Worm (Caenorhabditis elegans) whole organism, L4/young adult: Measurements from ENCODE around the gene nhr-264.
A peak's percentile ranks its signal among the peaks of the same experiment; 100 is the strongest.
"Not testable (repeated sequence)": the region's sequence is repeated elsewhere in the genome, so short reads cannot be mapped to it uniquely, and the experiment has no call there.

ENCODE experiments used
- W03F9.2 ChIP-seq: fragments of 150-350 bp; optimal IDR thresholded peaks from 2 replicates; lab custom pipeline; 2014; ENCODE audit warnings: missing biosample characterization, missing genetic modification characterization
- dao-5 ChIP-seq: sonication (generic microtip); optimal IDR thresholded peaks from 2 replicates; lab custom pipeline; 2016; ENCODE audit warnings: missing genotype, missing genetic modification characterization, moderate library complexity, missing compliant biosample characterization
- him-1 ChIP-seq: sonication (generic microtip); optimal IDR thresholded peaks from 2 replicates; lab custom pipeline; 2016; ENCODE audit warnings: missing genotype, missing genetic modification reagents, missing genetic modification characterization, missing compliant biosample characterization

nhr-264 gene

DNA sequence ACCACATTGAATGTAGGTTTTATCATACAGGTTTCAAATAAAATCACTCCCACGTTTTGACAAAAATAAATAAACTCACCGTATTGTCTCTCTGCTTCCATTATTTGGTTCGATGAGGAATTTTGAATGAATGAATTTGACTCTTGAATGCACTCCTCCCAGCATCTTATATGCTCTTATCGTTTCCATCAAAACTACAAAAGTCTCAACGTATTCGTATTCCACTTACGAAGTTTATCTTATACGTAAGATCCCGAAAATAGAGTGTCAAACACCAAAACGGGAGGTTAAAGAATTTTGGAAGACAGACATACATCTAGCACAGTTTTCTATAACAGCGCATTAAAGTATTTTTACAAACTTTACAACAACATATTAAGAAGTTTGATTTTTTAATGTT, at the start of gene nhr-264:
nhr-264 (minus strand) TSS at position 101 of the 400 bp plus-strand sequence.
- not testable (repeated sequence) for TF ChIP-seq W03F9.2 (tag; lab: Kevin White, UChicago); dao-5 (tag; lab: Kevin White, UChicago); him-1

- peak; percentile 1 for TF ChIP-seq W03F9.2 (tag; lab: Kevin White, UChicago)
- TF ChIP-seq him-1: no peak
Observed at ce11 chrIV:9343102-9343599, 49.4 kb upstream of the nhr-264 start, which contains the start of gene pigc-1. TSS of gene pigc-1 (minus strand) at chrIV:9343152.

- peak; percentile 22 for TF ChIP-seq W03F9.2 (tag; lab: Kevin White, UChicago)
- TF ChIP-seq dao-5 (tag; lab: Kevin White, UChicago): no peak
Observed at ce11 chrIV:9341591-9341990, 47.9 kb upstream of the nhr-264 start, which contains the start of gene vps-26. TSS of gene vps-26 (minus strand) at chrIV:9341790.

DNA sequence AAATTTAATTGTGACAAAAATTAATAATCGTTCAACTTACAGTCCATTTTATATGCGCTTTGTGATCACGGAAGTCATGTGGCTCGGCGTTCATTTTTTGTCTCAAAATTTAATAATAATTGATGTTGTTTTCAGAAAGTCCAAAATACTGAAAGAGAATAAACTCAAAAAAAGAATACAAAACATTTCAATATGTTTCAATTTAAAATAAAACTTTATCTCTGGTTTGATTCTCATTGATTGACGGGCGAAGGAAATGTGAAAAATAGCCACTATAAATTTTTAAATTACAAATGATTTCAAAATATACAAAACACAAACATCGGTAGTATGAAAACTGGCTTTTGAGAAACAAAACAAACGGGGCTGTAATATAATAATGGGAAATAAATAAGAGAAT, 45.5 kb upstream of the nhr-264 start, which contains the start of gene T20D3.6:
T20D3.6 (minus strand) TSS at position 101 of the 400 bp plus-strand sequence.
- TF ChIP-seq dao-5 (tag; lab: Kevin White, UChicago): no peak
- no peak for TF ChIP-seq W03F9.2 (tag; lab: Kevin White, UChicago)
- no peak for TF ChIP-seq him-1

DNA sequence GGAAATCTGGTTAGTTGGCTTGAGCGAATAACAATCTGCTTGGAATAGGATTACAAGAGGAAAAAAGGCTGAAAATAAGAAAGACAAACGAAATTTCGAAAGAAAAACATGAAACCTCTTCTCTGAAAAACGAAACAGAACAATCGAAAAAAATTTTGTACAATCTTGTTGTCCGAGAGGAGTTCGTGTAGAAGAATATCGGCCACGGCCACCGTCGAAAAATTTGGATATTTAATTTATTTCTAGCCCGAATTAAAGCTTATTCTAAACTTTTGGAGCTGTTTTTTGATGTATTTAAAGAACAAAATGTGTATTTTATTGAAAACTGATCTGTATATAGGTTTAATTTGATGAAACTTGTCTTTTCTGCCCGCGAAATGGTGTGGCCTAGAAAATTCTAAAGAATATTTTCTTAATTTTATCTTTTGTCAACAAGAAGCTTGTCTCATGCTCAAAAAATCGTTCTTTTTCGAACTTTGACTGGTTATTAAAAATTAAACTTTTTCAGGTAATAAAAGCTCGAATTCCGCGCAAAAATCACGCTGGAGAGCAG, 42.9 kb upstream of the nhr-264 start, which contains the start of gene T20D3.5:
T20D3.5 (plus strand) TSS at position 503 of the 553 bp plus-strand sequence.
- TF ChIP-seq him-1 (no peak), dao-5 (tag; lab: Kevin White, UChicago) (no peak), W03F9.2 (tag; lab: Kevin White, UChicago) (no peak)

ce11 chrIV:9335552-9336251, 42.0 kb upstream of the nhr-264 start, which contains the start of the genes coa-4 and T20D3.14:
TSS of gene coa-4 (minus strand) at chrIV:9335602.
TSS of gene T20D3.14 (minus strand) at chrIV:9335909.
- TF ChIP-seq dao-5 (tag; lab: Kevin White, UChicago): no peak
- TF ChIP-seq him-1: no peak
- TF ChIP-seq W03F9.2 (tag; lab: Kevin White, UChicago): no peak

DNA sequence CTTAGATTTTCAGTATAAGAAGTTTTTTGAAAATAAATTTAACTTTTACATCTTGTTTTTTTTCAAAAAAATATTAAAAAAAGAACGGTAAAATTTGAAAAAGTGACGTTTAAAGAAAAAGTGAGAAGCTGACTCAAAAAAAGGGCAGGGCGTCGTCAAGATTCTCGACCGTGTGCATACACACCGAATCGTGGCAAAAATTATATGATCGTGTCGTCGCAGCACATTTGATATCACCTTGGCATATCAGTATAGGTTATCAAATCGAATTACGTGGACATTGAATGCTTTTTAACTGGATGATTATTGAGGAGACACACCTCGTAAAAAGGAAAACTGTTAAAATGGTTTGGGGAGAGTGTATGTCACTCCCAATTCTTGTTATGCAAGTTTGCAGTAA, 39.3 kb upstream of the nhr-264 start:
- TF ChIP-seq him-1 (no peak), W03F9.2 (tag; lab: Kevin White, UChicago) (no peak), dao-5 (tag; lab: Kevin White, UChicago) (no peak)

DNA sequence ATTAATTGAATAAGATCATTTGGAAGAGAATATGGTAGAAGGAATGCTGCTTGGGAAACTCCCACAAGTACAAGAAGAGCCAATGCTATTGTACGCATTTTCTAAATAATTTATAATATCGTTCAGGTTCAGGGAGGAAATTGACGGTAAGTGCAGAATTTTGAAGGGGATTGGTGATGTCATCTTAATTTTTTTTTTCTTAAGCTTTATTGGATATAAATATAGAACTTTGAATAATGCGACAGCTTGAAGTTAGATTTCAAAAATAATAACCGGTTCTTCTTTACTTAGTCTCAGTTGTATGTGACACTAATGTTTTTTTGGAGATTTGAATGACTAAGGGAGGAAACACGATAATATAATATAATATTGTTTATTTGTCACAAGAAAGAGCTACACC, 37.0 kb upstream of the nhr-264 start, which contains the start of gene nspg-7.1:
nspg-7.1 (minus strand) TSS at position 101 of the 400 bp plus-strand sequence.
- TF ChIP-seq W03F9.2 (tag; lab: Kevin White, UChicago) (no peak), dao-5 (tag; lab: Kevin White, UChicago) (no peak), him-1 (no peak)

DNA sequence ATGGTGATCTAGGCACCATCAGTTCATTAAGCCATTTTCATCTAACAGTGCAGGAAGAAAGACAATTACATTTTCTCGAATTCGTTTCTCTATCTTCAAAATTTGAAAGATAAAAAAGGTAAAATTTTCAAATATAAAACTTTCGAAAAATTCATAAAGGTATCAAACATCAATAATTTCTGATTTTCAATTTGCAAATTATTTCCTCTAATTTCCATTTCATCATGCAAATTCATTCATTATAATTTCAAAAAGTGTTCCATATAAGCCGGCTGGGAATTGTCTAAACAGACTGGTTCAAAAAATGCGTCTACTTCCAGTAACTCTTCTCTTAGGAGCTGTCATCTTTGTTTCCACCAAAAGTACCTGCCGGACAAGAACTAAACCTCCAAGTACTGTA, 34.0 kb upstream of the nhr-264 start, which contains the start of gene clec-183:
clec-183 (plus strand) TSS at position 301 of the 400 bp plus-strand sequence.
- TF ChIP-seq him-1 (no peak), W03F9.2 (tag; lab: Kevin White, UChicago) (no peak)

DNA sequence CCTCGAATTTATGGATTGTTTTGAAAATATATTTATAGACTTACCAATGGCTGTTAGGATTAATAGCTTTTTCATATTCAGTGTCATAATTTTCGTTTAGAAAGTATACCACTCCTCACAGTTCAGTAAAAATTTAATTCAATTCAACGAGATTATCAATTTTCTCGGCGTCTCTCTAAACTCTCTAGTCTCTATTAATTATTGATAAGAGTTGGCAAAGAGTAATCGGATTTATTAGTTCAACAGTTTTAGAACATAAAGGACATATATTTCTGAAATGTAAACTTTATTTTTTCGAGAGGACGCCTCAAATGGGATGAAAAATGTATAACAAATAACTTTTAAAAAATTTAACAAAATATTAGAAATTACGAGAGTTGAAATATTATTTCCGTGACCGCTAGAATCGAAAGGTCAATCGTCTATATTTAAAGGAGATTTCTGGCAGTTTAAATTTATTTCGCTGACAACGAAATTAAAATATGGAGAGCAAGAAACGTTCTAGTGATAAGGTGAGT, 30.3 kb upstream of the nhr-264 start, which contains the start of the genes nspg-11 and F49C12.15:
nspg-11 (minus strand) TSS at position 101 of the 518 bp plus-strand sequence.
F49C12.15 (plus strand) TSS at position 468 of the 518 bp plus-strand sequence.
- TF ChIP-seq him-1 (no peak), dao-5 (tag; lab: Kevin White, UChicago) (no peak)

DNA sequence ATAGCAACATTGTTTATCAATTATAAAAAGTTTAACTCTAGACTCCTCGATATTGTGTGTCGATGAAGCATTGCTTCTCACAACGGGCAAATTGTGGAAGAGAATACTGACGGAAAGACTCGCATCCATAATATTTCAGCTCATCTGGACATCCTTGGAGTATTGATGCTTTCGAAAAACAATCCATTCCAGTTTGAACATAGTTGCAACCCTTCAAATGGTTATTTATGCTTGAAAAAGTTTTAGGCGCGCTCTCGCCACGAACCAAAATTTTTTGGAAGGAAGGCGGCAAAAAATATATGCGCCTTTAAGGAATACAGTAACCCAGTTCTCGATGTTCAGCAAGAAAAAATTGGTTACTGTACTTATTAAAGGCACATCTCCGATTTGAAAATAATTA, 28.8 kb upstream of the nhr-264 start:
- TF ChIP-seq him-1: no peak
- no peak for TF ChIP-seq dao-5 (tag; lab: Kevin White, UChicago)
- no peak for TF ChIP-seq W03F9.2 (tag; lab: Kevin White, UChicago)

ce11 chrIV:9321039-9321851, 27.5 kb upstream of the nhr-264 start, which contains the start of the genes F49C12.12 and vha-17:
TSS of gene F49C12.12 (minus strand) at chrIV:9321089.
TSS of gene vha-17 (plus strand) at chrIV:9321801.
- TF ChIP-seq him-1 (no peak), W03F9.2 (tag; lab: Kevin White, UChicago) (peak; percentile 28)

ce11 chrIV:9320023-9320422, 26.3 kb upstream of the nhr-264 start:
- TF ChIP-seq W03F9.2 (tag; lab: Kevin White, UChicago) (no peak), him-1 (no peak), dao-5 (tag; lab: Kevin White, UChicago) (no peak)
